Worm (Caenorhabditis elegans) whole organism, L4 larva: ENCODE results near the gene enri-1.
A peak's percentile ranks its signal among the peaks of the same experiment; 100 is the strongest.

Experiments used
- D1046.2 ChIP-seq: fragments of 200-800 bp; sonication (Bioruptor generic); IDR thresholded peaks from 2 replicates; pipeline ENCODE4 v1.3.6; 2022; ENCODE audit warnings: missing genetic modification characterization, missing compliant biosample characterization
- F26F4.8 ChIP-seq: fragments of 200-800 bp; sonication (Bioruptor generic); conservative IDR thresholded peaks from 2 replicates; pipeline ENCODE4 v1.3.6; 2022; ENCODE audit warnings: missing genetic modification characterization, missing compliant biosample characterization
- R02D3.7 ChIP-seq: fragments of 150-350 bp; sonication (generic microtip); optimal IDR thresholded peaks from 3 replicates; lab custom pipeline; 2014; ENCODE audit warnings: missing biosample characterization, missing genetic modification characterization
- Y48G9A.11 ChIP-seq: fragments of 200-800 bp; sonication (Bioruptor generic); IDR thresholded peaks from 2 replicates; pipeline ENCODE4 v1.3.6; 2022; ENCODE audit warnings: missing genetic modification reagents, missing genetic modification characterization, missing compliant biosample characterization
- ZK337.2 ChIP-seq: fragments of 200-800 bp; sonication (Bioruptor generic); IDR thresholded peaks from 2 replicates; pipeline ENCODE4 v1.3.6; 2022; ENCODE audit warnings: missing genetic modification reagents, missing genetic modification characterization, missing compliant biosample characterization
- aha-1 ChIP-seq: fragments of 150-350 bp; peaks from one replicate; lab custom pipeline; 2014; ENCODE audit warnings: missing biosample characterization, missing genetic modification characterization
- ceh-82 ChIP-seq: sonication (generic microtip); optimal IDR thresholded peaks from 2 replicates; lab custom pipeline; 2017; ENCODE audit warnings: missing biosample characterization, missing genetic modification characterization
- daf-16 ChIP-seq, 3 experiments: sonication (generic microtip); optimal IDR thresholded peaks; 2 replicates each; lab custom pipeline; 2016 to 2017; ENCODE audit warnings: missing genetic modification characterization in 3 of 3, missing genetic modification reagents in 3 of 3, mild to moderate bottlenecking in 2 of 3, missing compliant biosample characterization in 2 of 3, missing biosample characterization in 1 of 3, moderate library complexity in 1 of 3
- dmd-6 ChIP-seq: fragments of 200-800 bp; sonication (Bioruptor generic); IDR thresholded peaks from 2 replicates; pipeline ENCODE4 v1.3.6; 2022; ENCODE audit warnings: missing genetic modification reagents, missing genetic modification characterization, missing compliant biosample characterization
- dve-1 ChIP-seq: sonication (generic microtip); optimal IDR thresholded peaks from 2 replicates; lab custom pipeline; 2017; ENCODE audit warnings: antibody characterized with exemption, mild to moderate bottlenecking, missing genetic modification characterization, missing compliant biosample characterization; ENCODE audit not compliant: insufficient read depth
- fos-1 ChIP-seq: fragments of 150-350 bp; optimal IDR thresholded peaks from 2 replicates; lab custom pipeline; 2014; ENCODE audit warnings: missing biosample characterization, missing genetic modification characterization
- hlh-11 ChIP-seq: fragments of 200-800 bp; sonication (Bioruptor generic); optimal IDR thresholded peaks from 2 replicates; lab custom pipeline; 2018; ENCODE audit warnings: mild to moderate bottlenecking, missing genetic modification characterization, missing compliant biosample characterization
- hlh-30 ChIP-seq: sonication (generic microtip); optimal IDR thresholded peaks from 2 replicates; lab custom pipeline; 2017; ENCODE audit warnings: antibody characterized with exemption, mild to moderate bottlenecking, missing genetic modification characterization, missing compliant biosample characterization; ENCODE audit not compliant: insufficient read depth
- hmg-1.1 ChIP-seq: fragments of 200-800 bp; sonication (Bioruptor generic); IDR thresholded peaks from 2 replicates; pipeline ENCODE4 v1.3.6; 2022; ENCODE audit warnings: missing genetic modification reagents, missing genetic modification characterization, missing compliant biosample characterization
- lin-1 ChIP-seq: fragments of 200-800 bp; sonication (Bioruptor generic); IDR thresholded peaks from 2 replicates; pipeline ENCODE4 v1.3.6; 2022; ENCODE audit warnings: missing genetic modification reagents, missing genetic modification characterization, missing compliant biosample characterization
- lin-29 ChIP-seq: fragments of 200-800 bp; sonication (Bioruptor generic); IDR thresholded peaks from 2 replicates; pipeline ENCODE4 v1.3.6; 2022; ENCODE audit warnings: missing genetic modification reagents, missing genetic modification characterization, missing compliant biosample characterization
- lsy-2 ChIP-seq, 2 experiments: fragments of 150-350 bp in 1 of 2; sonication (generic microtip) in 1 of 2; optimal IDR thresholded peaks; 2 replicates each; lab custom pipeline; 2014 to 2017; ENCODE audit warnings: missing biosample characterization in 2 of 2, missing genetic modification characterization in 2 of 2
- madf-5 ChIP-seq, 2 experiments: fragments of 200-800 bp; sonication (Bioruptor generic); IDR thresholded peaks; 2 replicates each; pipeline ENCODE4 v1.3.6; 2022; ENCODE audit warnings: missing compliant biosample characterization in 2 of 2, missing genetic modification characterization in 2 of 2
- mdl-1 ChIP-seq, 2 experiments: fragments of 150-350 bp in 1 of 2; sonication (generic microtip) in 1 of 2; optimal IDR thresholded peaks; 2 replicates each; lab custom pipeline; 2014 to 2017; ENCODE audit warnings: missing biosample characterization in 2 of 2, missing genetic modification characterization in 2 of 2
- mdt-29 ChIP-seq: fragments of 200-800 bp; sonication (Bioruptor generic); IDR thresholded peaks from 2 replicates; pipeline ENCODE4 v1.3.6; 2022; ENCODE audit warnings: missing genetic modification reagents, missing genetic modification characterization, missing compliant biosample characterization
- mes-2 ChIP-seq: sonication (generic microtip); optimal IDR thresholded peaks from 2 replicates; lab custom pipeline; 2016; ENCODE audit warnings: missing genotype, mild to moderate bottlenecking, missing genetic modification characterization, missing compliant biosample characterization; ENCODE audit not compliant: poor library complexity, severe bottlenecking
- nhr-11 ChIP-seq: fragments of 150-350 bp; optimal IDR thresholded peaks from 2 replicates; lab custom pipeline; 2014; ENCODE audit warnings: missing biosample characterization, missing genetic modification characterization
- nhr-111 ChIP-seq: fragments of 200-800 bp; sonication (Bioruptor generic); optimal IDR thresholded peaks from 2 replicates; lab custom pipeline; 2018; ENCODE audit warnings: mild to moderate bottlenecking, missing genetic modification characterization, missing compliant biosample characterization
- nhr-237 ChIP-seq: sonication (generic microtip); optimal IDR thresholded peaks from 2 replicates; lab custom pipeline; 2017; ENCODE audit warnings: missing biosample characterization, missing genetic modification characterization
- nhr-25 ChIP-seq: sonication (generic microtip); optimal IDR thresholded peaks from 2 replicates; lab custom pipeline; 2017; ENCODE audit warnings: missing genetic modification characterization, mild to moderate bottlenecking, missing compliant biosample characterization, antibody characterized with exemption, moderate library complexity, borderline replicate concordance; ENCODE audit not compliant: insufficient read depth
- nhr-28 ChIP-seq: fragments of 150-350 bp; optimal IDR thresholded peaks from 2 replicates; lab custom pipeline; 2014; ENCODE audit warnings: missing biosample characterization, missing genetic modification characterization
- nhr-41 ChIP-seq: fragments of 200-800 bp; sonication (Bioruptor generic); IDR thresholded peaks from 2 replicates; pipeline ENCODE4 v1.3.6; 2022; ENCODE audit warnings: missing genetic modification reagents, missing genetic modification characterization, missing compliant biosample characterization
- nhr-77 ChIP-seq: fragments of 150-350 bp; optimal IDR thresholded peaks from 2 replicates; lab custom pipeline; 2014; ENCODE audit warnings: missing biosample characterization, missing genetic modification characterization
- pha-4 ChIP-seq, 2 experiments: fragments of 150-350 bp in 1 of 2; fragments of 200-800 bp in 1 of 2; sonication (Bioruptor generic) in 1 of 2; IDR thresholded peaks in 1 of 2; optimal IDR thresholded peaks in 1 of 2; 2 replicates each; pipeline versions ENCODE4 v1.3.6 to Lab custom; 2014 to 2022; ENCODE audit warnings: missing genetic modification characterization in 2 of 2, missing genetic modification reagents in 2 of 2, missing biosample characterization in 1 of 2, missing compliant biosample characterization in 1 of 2
- php-3 ChIP-seq: fragments of 200-800 bp; sonication (Bioruptor generic); IDR thresholded peaks from 2 replicates; pipeline ENCODE4 v1.3.6; 2022; ENCODE audit warnings: missing genetic modification reagents, missing genetic modification characterization, missing compliant biosample characterization
- pqm-1 ChIP-seq: sonication (generic microtip); optimal IDR thresholded peaks from 2 replicates; lab custom pipeline; 2017; ENCODE audit warnings: missing biosample characterization, missing genetic modification characterization
- saeg-2 ChIP-seq: fragments of 200-800 bp; sonication (Bioruptor generic); IDR thresholded peaks from 2 replicates; pipeline ENCODE4 v1.3.6; 2022; ENCODE audit warnings: missing genetic modification reagents, missing genetic modification characterization, missing compliant biosample characterization
- sdz-12 ChIP-seq: fragments of 200-800 bp; sonication (Bioruptor generic); optimal IDR thresholded peaks from 2 replicates; lab custom pipeline; 2018; ENCODE audit warnings: mild to moderate bottlenecking, missing genetic modification characterization, missing compliant biosample characterization
- unc-62 ChIP-seq, 3 experiments: fragments of 150-350 bp in 1 of 3; sonication (generic microtip); optimal IDR thresholded peaks in 2 of 3; peaks in 1 of 3; 1 replicate in 1 of 3; 2 replicates in 2 of 3; lab custom pipeline; 2014 to 2017; ENCODE audit warnings: missing biosample characterization in 3 of 3, missing genetic modification characterization in 3 of 3, missing genetic modification reagents in 3 of 3, missing genotype in 1 of 3

enri-1 gene

DNA sequence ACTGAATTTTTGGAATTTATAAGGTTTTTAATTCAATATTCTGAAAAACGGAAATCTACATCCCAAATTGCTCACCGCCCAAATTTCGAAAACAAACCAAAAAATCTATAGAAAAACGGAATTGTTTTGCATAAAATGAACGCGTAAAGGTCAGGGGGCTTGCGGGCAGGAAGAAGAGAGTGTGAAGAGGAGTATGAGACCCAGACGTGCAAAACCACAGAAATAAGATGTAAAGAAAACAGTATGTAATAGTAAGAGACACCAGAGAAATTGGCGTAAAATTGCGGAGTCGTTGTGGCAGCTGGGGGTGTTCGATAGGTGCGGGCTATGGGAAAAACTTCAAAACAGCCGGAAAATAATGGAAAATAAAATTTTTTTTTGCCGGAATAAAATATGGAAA lies 441 bp downstream of the enri-1 start:
- peak; percentile 22 for TF ChIP-seq hlh-30 (tag; lab: Kevin White, UChicago)
- TF ChIP-seq hmg-1.1 (GFP tag; lab: Robert Waterston, UW) = 0 out of 2 replicates have a peak, but pooled peaks have one; percentile 23
- no peak for TF ChIP-seq nhr-111 (GFP tag; lab: Kevin White, UChicago)
- TF ChIP-seq lsy-2 (tag; optimal IDR thresholded peaks at IDR 0.05; lab: Kevin White, UChicago) = peak in 1 of 2 experiments; percentile 38
- peak; percentile 76 for TF ChIP-seq aha-1 (tag; lab: Kevin White, UChicago)
- TF ChIP-seq R02D3.7 = peak; percentile 23
- peak; percentile 12 for TF ChIP-seq mes-2 (tag; lab: Kevin White, UChicago)
- no peak for TF ChIP-seq ZK337.2 (GFP tag; lab: Robert Waterston, UW)
- TF ChIP-seq F26F4.8 = no peak
- TF ChIP-seq daf-16 (GFP tag; optimal IDR thresholded peaks at IDR 0.05; lab: Kevin White, UChicago) = no peak
- peak; percentile 17 for TF ChIP-seq daf-16 (tag; optimal IDR thresholded peaks at IDR 0.05; lab: Kevin White, UChicago)
- no peak for TF ChIP-seq Y48G9A.11 (GFP tag; lab: Robert Waterston, UW)
- TF ChIP-seq ceh-82 (tag; lab: Kevin White, UChicago) = no peak
- TF ChIP-seq, all 104 proteins: peak for 7

ce11 chrII:2336177-2336576 lies 5.2 kb downstream of the enri-1 start:
- TF ChIP-seq unc-62 (GFP tag; optimal IDR thresholded peaks at IDR 0.05 in 1 of 2; lab: Kevin White, UChicago) (peak in 1 of 2 experiments; percentile 19), unc-62 (tag; optimal IDR thresholded peaks at IDR 0.05; lab: Kevin White, UChicago) (no peak), sdz-12 (GFP tag; lab: Kevin White, UChicago) (no peak)
- TF ChIP-seq, all 104 proteins: peak for 1

- TF ChIP-seq nhr-77 = peak; percentile 69
- TF ChIP-seq php-3 (GFP tag; lab: Robert Waterston, UW) = 0 out of 2 replicates have a peak, but pooled peaks have one; percentile 19
- TF ChIP-seq hlh-30 (tag; lab: Kevin White, UChicago) = peak; percentile 52
- no peak for TF ChIP-seq daf-16 (GFP tag; optimal IDR thresholded peaks at IDR 0.05; lab: Kevin White, UChicago)
- TF ChIP-seq daf-16 (tag; optimal IDR thresholded peaks at IDR 0.05; lab: Kevin White, UChicago) = peak; percentile 63
- no peak for TF ChIP-seq fos-1 (tag; lab: Kevin White, UChicago)
- TF ChIP-seq hlh-11 (tag; lab: Kevin White, UChicago) = peak; percentile 58
- peak; percentile 56 for TF ChIP-seq dve-1 (tag; lab: Kevin White, UChicago)
- no peak for TF ChIP-seq lin-29
- peak; percentile 82 for TF ChIP-seq nhr-28 (tag; lab: Kevin White, UChicago)
- peak; percentile 80 for TF ChIP-seq pqm-1 (tag; lab: Kevin White, UChicago)
- TF ChIP-seq dmd-6 (GFP tag; lab: Robert Waterston, UW) = peak; percentile 71
- no peak for TF ChIP-seq saeg-2 (GFP tag; lab: Robert Waterston, UW)
- no peak for TF ChIP-seq pha-4 (GFP tag; IDR thresholded peaks at IDR 0.05; lab: Robert Waterston, UW)
- TF ChIP-seq pha-4 (tag; optimal IDR thresholded peaks at IDR 0.05; lab: Kevin White, UChicago) = no peak
- peak in 1 of 2 experiments; percentile 35 for TF ChIP-seq mdl-1 (tag; optimal IDR thresholded peaks at IDR 0.05; lab: Kevin White, UChicago)
Measured at ce11 chrII:2335572-2335971, 5.8 kb downstream of the enri-1 start, which contains the start of gene F43C11.7. Gene F43C11.7, plus strand, starts transcription at chrII:2335897.

DNA sequence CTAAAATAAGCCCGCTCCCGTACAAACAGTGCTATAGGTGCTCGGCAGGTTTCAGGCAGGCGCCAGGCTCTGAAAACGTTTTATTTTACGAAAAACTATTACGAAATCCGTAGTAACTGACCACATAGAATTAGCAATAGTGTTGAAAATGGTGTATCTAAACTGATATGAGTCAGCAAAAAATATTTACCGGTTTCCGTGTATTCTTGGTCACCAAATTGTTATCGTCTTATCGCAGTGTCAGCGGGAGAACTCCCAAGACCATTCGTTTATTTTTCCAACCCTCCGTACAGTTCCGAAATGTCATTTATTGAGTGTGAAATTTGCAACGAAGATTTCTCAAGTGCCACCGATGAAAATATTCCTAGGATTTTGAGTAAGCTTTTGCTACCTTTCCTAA lies 9.2 kb downstream of the enri-1 start, which contains the start of gene F43C11.8:
Gene F43C11.8 (plus strand): TSS at position 301 of the 400 bp plus-strand sequence.
- TF ChIP-seq daf-16 (GFP tag; optimal IDR thresholded peaks at IDR 0.05; lab: Kevin White, UChicago) (no peak), daf-16 (tag; optimal IDR thresholded peaks at IDR 0.05; lab: Kevin White, UChicago) (peak; percentile 11), D1046.2 (GFP tag; lab: Robert Waterston, UW) (no peak)

ce11 chrII:2330462-2330861 lies 11.0 kb downstream of the enri-1 start:
- no peak for TF ChIP-seq nhr-237 (tag; lab: Kevin White, UChicago)
- TF ChIP-seq nhr-41 (GFP tag; lab: Robert Waterston, UW) = no peak
- no peak for TF ChIP-seq nhr-25
- 0 out of 2 replicates have a peak, but pooled peaks have one; percentile 28 for TF ChIP-seq mdt-29 (GFP tag; lab: Robert Waterston, UW)
- TF ChIP-seq nhr-11 (tag; lab: Kevin White, UChicago) = no peak
- TF ChIP-seq lin-1 (GFP tag; lab: Robert Waterston, UW) = no peak
- no peak for TF ChIP-seq madf-5 (GFP tag; IDR thresholded peaks at IDR 0.05; lab: Robert Waterston, UW)
